Fruit fly (Drosophila melanogaster) whole organism, larva: Measurements from ENCODE around the gene CG4789.
A peak's percentile ranks its signal among the peaks of the same experiment; 100 is the strongest.

ENCODE experiments used
- noc ChIP-seq: fragments of 200-800 bp; sonication (Bioruptor generic); optimal IDR thresholded peaks from 3 replicates; lab custom pipeline; 2019; ENCODE audit warnings: missing biosample characterization, mild to moderate bottlenecking, missing genetic modification characterization, moderate library complexity

The CG4789 gene

DNA sequence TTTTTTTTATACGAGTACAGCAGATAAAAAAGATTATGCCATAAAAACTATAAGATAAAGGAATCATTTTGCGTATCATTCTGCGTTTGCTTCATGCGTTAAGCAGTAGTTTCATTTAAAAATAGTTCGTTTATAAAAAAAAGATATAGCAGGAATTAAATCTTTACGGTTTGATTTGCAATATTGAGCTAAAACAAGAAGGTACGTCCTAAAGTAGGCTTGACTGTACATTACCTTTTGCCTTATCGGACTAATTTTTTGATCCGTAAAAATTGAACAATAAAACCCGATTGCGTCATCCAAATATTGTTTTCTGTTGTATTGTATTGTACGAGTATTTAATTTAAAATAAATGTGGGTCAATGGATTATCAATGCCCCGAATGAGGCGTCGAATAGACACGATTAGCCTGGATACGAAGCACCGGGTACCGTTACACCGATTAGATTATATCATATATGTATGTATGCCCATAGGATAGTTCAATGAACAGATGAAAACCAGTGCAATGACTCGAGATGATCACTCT lies 36.1 kb downstream of the CG4789 start:
- TF ChIP-seq noc (tag; lab: Kevin White, UChicago) = no peak

DNA sequence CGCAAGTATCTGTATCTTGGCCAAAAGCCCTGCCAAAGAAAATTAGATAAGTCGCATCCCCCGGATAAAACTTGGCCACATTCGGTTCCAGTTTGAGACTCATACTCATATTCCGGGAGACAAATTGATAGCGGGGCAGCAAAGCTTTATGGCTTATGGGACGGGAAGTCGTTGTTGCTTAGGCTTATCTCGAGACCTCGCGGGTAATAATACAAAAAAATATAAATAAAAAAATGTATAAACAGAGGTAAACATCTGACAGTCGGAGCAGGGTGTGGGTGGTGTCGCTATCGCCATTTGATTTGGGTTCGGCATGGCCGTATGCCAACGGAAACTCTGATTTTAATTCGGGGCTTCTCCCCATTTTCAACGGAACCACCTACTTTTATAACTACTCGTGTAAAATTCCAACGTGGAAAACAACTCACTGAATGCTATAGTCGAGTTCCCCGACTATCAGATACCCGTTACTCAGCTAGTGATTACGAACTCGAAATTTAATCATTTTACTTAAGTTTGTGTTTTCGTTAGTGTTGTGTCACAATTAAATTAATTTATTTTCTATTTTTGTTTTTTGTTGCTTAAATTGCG lies 37.0 kb downstream of the CG4789 start:
- peak; percentile 32 for TF ChIP-seq noc (tag; lab: Kevin White, UChicago)

DNA sequence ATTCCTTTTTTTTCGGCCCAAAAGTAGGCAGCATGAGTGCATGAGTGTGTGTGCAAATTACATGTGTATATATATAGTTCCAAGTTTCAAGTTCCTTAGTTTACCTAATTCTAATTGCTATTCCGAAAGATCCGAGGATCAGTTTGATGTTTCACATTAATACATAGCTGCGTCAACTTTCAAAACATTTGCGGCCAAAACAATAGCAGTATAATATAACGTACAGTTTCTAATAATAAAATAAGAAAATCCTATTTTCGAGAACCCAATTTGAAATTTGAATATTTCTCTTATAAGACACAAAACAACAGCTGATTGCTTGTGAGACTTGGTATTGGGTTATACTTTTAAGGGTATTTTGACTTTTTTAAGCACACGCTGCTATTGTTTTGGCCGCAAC lies 38.3 kb downstream of the CG4789 start:
- no peak for TF ChIP-seq noc (tag; lab: Kevin White, UChicago)

DNA sequence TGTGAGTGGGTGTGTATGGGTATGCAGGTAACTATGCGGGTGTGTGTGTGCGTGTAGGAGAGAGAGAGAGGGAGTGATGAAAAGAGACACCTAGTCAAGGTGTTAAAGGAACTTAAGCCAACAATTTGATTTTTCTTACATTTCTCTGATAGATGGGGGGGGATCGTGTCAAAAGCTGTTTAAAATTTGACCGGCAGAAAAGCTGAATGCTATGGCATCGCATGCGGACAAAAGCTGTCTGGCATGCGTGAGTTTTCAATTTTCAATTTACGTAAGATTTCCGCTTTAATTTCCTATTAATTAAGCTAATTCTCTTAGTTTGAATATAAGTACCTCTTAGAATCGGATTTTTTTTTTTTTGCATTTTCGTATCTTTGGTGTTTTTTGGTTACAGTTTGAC lies 39.2 kb downstream of the CG4789 start:
- no peak for TF ChIP-seq noc (tag; lab: Kevin White, UChicago)

DNA sequence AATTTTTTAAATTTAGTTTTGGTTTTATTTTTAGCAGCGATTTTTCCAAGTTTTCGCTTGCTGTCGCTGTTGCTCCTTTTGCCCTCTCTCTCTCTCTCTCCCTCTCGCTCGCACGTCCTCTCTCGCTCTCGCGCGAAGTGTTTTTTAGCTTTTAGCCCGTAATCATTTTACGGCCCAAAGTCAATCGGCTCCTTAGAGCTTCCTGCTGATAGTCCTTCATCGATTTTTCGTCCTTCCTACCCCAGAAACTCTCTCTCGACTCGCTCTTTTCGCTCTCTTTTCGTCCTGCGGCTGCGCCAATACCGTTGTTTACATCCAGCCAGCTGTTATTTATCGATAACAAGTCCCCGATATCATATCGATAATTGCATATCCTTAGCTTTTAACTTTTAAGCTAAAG lies 43.6 kb downstream of the CG4789 start, which contains the start of gene RSG7:
TSS of gene RSG7 (minus strand) at position 139 of the 400 bp plus-strand sequence.
- TF ChIP-seq noc (tag; lab: Kevin White, UChicago) = no peak

DNA sequence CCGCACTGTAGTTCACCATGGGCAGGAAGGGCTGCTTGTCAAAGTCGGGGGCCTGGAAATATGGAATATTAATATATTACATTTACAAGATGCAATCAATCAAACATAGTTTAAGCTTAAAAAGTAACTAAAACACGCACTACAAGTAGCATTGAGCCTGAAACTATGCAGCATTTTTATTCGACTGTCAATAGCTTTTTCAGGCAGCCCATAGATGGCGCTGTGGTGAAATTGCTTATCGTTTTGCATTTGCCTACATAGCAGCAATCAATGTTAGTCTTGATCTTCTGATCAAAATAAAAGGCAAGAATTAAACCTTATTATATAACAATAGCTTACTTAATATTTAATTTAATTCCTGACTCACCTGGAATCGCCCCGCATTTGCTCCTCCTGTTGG lies 45.8 kb downstream of the CG4789 start:
- no peak for TF ChIP-seq noc (tag; lab: Kevin White, UChicago)

DNA sequence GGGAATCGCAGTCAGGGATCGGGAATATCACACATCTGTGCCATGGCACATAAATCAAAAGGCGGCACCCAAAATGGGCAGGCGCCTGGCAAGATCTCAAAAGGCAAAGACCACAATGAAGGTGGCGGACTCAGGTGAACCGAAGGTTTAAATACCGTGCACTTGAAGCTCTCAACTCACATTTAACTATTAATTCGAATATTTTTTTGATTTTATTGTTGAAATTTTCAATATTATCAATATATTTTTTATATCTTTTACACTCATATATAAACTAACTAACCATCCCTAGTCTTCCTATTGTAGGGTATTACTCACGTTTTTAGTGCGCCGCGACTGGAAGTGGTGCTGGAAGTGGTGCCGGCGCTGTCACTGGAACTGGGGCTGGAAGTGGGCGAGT lies 48.2 kb downstream of the CG4789 start:
- TF ChIP-seq noc (tag; lab: Kevin White, UChicago) = no peak

DNA sequence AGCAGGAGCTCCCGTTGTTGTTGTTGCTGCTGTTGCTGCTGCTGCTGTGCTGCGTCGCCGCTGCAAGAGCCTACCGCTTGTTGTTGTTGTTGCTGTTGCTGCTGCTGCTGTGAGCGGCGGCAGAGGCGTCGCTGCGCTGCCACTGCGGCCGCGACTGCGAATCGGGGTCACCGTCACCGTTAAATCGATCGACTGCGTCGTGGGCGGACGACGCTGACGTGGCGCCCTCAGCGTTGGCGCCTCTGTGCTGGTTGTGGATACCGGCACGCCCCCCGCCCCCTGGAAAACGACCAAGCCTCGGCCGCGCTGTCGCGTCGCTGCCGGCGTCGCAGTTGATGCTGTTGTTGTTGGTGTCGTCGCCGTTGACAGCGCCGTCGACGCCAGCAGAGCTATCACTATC lies 48.8 kb downstream of the CG4789 start:
- TF ChIP-seq noc (tag; lab: Kevin White, UChicago) = no peak
